Worm (Caenorhabditis elegans): ENCODE data around the gene noa-1.

DNA sequence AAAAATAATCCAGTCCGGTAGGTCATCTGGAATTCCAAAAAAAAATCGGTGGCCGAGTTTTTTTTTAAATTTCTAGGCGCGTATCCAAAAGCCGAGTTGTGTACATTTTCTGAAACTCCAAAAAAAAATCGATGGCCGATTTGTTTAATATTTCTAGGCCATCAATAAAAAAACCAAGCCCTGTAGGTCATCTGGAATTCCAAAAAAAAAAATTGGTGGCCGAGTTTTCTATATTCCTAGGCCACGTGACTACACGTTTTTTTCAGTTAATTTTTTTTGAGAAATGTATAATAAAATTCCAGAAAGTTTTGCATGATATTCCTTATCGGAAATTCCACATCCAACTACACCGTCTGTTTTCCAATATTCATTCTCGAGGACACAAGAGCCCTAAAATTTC lies 23.3 kb downstream of the noa-1 start, which contains the start of gene sre-45:
- TF ChIP-seq B0310.2 (tag; optimal IDR thresholded peaks at IDR 0.05), result no peak
- no peak for TF ChIP-seq ama-1 (optimal IDR thresholded peaks at IDR 0.05)
- TF ChIP-seq aly-1 (tag; optimal IDR thresholded peaks at IDR 0.05), result no peak
- no peak for TF ChIP-seq sea-1 (GFP tag; conservative IDR thresholded peaks at IDR 0.05)
